Worm (Caenorhabditis elegans): ENCODE results near the gene F49H12.2.

The F49H12.2 gene

ce11 chrX:2084988-2085387 is at the start of gene F49H12.2:
Gene F49H12.2, plus strand, starts transcription at chrX:2085288.
- TF ChIP-seq F57A8.1 (GFP tag; optimal IDR thresholded peaks at IDR 0.05) (no peak), nhr-80 (tag; optimal IDR thresholded peaks at IDR 0.05) (no peak), T26A5.8 (tag; optimal IDR thresholded peaks at IDR 0.05) (no peak)

ce11 chrX:2039358-2039757 is 45.7 kb upstream of the F49H12.2 start, which contains the start of gene smex-2:
Gene smex-2, minus strand, starts transcription at chrX:2039458.
- TF ChIP-seq rec-8 (tag; optimal IDR thresholded peaks at IDR 0.05) (no peak), xnd-1 (tag; optimal IDR thresholded peaks at IDR 0.05) (no peak), sptf-2 (GFP tag; optimal IDR thresholded peaks at IDR 0.05) (no peak), dpff-1 (tag; optimal IDR thresholded peaks at IDR 0.05) (no peak), madf-10 (tag; optimal IDR thresholded peaks at IDR 0.05) (no peak), atf-7 (tag; optimal IDR thresholded peaks at IDR 0.05) (no peak), F39B2.1 (GFP tag; IDR thresholded peaks at IDR 0.05) (no peak), hlh-12 (tag; optimal IDR thresholded peaks at IDR 0.05) (no peak), bed-2 (GFP tag; IDR thresholded peaks at IDR 0.05) (no peak), F33H1.4 (GFP tag; IDR thresholded peaks at IDR 0.05) (no peak), B0035.1 (tag; optimal IDR thresholded peaks at IDR 0.05) (no peak), ztf-25 (GFP tag; IDR thresholded peaks at IDR 0.05) (no peak), nhr-120 (GFP tag; IDR thresholded peaks at IDR 0.05) (no peak), T26A5.8 (tag; optimal IDR thresholded peaks at IDR 0.05) (no peak), unc-62 (GFP tag; optimal IDR thresholded peaks at IDR 0.05) (no peak), ztf-28 (GFP tag; IDR thresholded peaks at IDR 0.05) (no peak), tlf-1 (GFP tag; optimal IDR thresholded peaks at IDR 0.05) (no peak), sdz-38 (tag; optimal IDR thresholded peaks at IDR 0.05) (no peak), ets-4 (GFP tag; optimal IDR thresholded peaks at IDR 0.05) (no peak), C17E4.6 (GFP tag; IDR thresholded peaks at IDR 0.05) (no peak)

- no peak for TF ChIP-seq Y67H2A.10 (GFP tag; conservative IDR thresholded peaks at IDR 0.05)
- no peak for TF ChIP-seq rpc-1 (optimal IDR thresholded peaks at IDR 0.05)
- peak; percentile 26 for TF ChIP-seq rpc-1 (tag; optimal IDR thresholded peaks at IDR 0.05)
Observed at ce11 chrX:2040877-2041276, 44.2 kb upstream of the F49H12.2 start.

ce11 chrX:2041448-2042138 is 43.5 kb upstream of the F49H12.2 start:
- TF ChIP-seq zfh-2 (GFP tag; conservative IDR thresholded peaks at IDR 0.05) (peak; percentile 33; the same call in 1 of the 2 replicates), snpc-1.3 (tag; optimal IDR thresholded peaks at IDR 0.05; ENCODE audit: insufficient read depth) (no peak)

ce11 chrX:2042621-2043020 is 42.5 kb upstream of the F49H12.2 start:
- TF ChIP-seq K12H6.12 (tag; optimal IDR thresholded peaks at IDR 0.05) (no peak), tbx-9 (tag; optimal IDR thresholded peaks at IDR 0.05; ENCODE audit: borderline replicate concordance) (no peak), egl-18 (GFP tag; IDR thresholded peaks at IDR 0.05) (no peak)

ce11 chrX:2043224-2043623 is 41.9 kb upstream of the F49H12.2 start:
- TF ChIP-seq nfyb-1 (GFP tag; IDR thresholded peaks at IDR 0.05), result no peak
- TF ChIP-seq K12H6.12 (tag; optimal IDR thresholded peaks at IDR 0.05), result peak; percentile 23

Measured in whole organism, young adult.